Worm (Caenorhabditis elegans) whole organism, young adult: ENCODE results near the gene scl-21.

Experiments
- F23B12.7 ChIP-seq: sonication (generic microtip); optimal IDR thresholded peaks from 2 replicates; lab custom pipeline; 2017; ENCODE audit warnings: missing genetic modification characterization, mild to moderate bottlenecking, missing compliant biosample characterization, antibody characterized with exemption, moderate library complexity; ENCODE audit not compliant: insufficient read depth
- Y53F4B.3 ChIP-seq: fragments of 200-800 bp; sonication (Bioruptor generic); IDR thresholded peaks from 2 replicates; pipeline ENCODE4 v1.3.6; 2022; ENCODE audit warnings: missing genetic modification reagents, missing genetic modification characterization, missing compliant biosample characterization
- ama-1 ChIP-seq, 3 experiments: fragments of 150-350 bp in 1 of 3; sonication (generic microtip) in 2 of 3; optimal IDR thresholded peaks; 2 replicates each; lab custom pipeline; 2014 to 2018; ENCODE audit warnings: missing biosample characterization in 2 of 3, missing genetic modification characterization in 2 of 3, missing genetic modification reagents in 2 of 3
- hlh-12 ChIP-seq: sonication (generic microtip); optimal IDR thresholded peaks from 2 replicates; lab custom pipeline; 2016; ENCODE audit warnings: missing genetic modification characterization, missing compliant biosample characterization
- let-607 ChIP-seq, 2 experiments: fragments of 200-800 bp in 1 of 2; sonication (Bioruptor generic) in 1 of 2; sonication (generic microtip) in 1 of 2; optimal IDR thresholded peaks; 2 replicates each; lab custom pipeline; 2016 to 2018; ENCODE audit warnings: mild to moderate bottlenecking in 2 of 2, missing compliant biosample characterization in 2 of 2, missing genetic modification characterization in 2 of 2, moderate library complexity in 2 of 2, missing genotype in 1 of 2
- snpc-1.3 ChIP-seq: sonication (generic microtip); optimal IDR thresholded peaks from 2 replicates; lab custom pipeline; 2017; ENCODE audit warnings: missing genetic modification characterization, mild to moderate bottlenecking, missing compliant biosample characterization, antibody characterized with exemption, moderate library complexity, missing genotype, missing genetic modification reagents; ENCODE audit not compliant: insufficient read depth
- zfh-2 ChIP-seq: fragments of 200-800 bp; sonication (Bioruptor generic); conservative IDR thresholded peaks from 2 replicates; pipeline ENCODE4 v1.3.6; 2022; ENCODE audit warnings: missing genetic modification reagents, missing genetic modification characterization, missing compliant biosample characterization

ce11 chrV:19512260-19512947 lies 16.9 kb upstream of the scl-21 start, which contains the start of gene Y43F8B.19:
- TF ChIP-seq zfh-2 (GFP tag; lab: Robert Waterston, UW) (no peak), F23B12.7 (tag; lab: Kevin White, UChicago) (no peak), snpc-1.3 (tag; lab: Kevin White, UChicago) (no peak), hlh-12 (tag; lab: Kevin White, UChicago) (no peak), let-607 (tag; optimal IDR thresholded peaks at IDR 0.05; lab: Kevin White, UChicago) (no peak), Y53F4B.3 (GFP tag; lab: Robert Waterston, UW) (no peak), ama-1 (optimal IDR thresholded peaks at IDR 0.05; lab: Kevin White, UChicago) (no peak), ama-1 (GFP tag; optimal IDR thresholded peaks at IDR 0.05; lab: Kevin White, UChicago) (no peak)
